Worm (Caenorhabditis elegans): ENCODE data around the gene Y116A8C.23.

The Y116A8C.23 gene

ce11 chrIV:17100628-17101338 lies 47.4 kb downstream of the Y116A8C.23 start:
- TF ChIP-seq snu-23 (GFP tag; optimal IDR thresholded peaks at IDR 0.05) (peak; percentile 42), ets-5 (GFP tag; IDR thresholded peaks at IDR 0.05) (no peak), lin-35 (GFP tag; optimal IDR thresholded peaks at IDR 0.05) (peak in 1 of 2 experiments; percentile 15), mep-1 (tag; optimal IDR thresholded peaks at IDR 0.05) (no peak), mab-9 (GFP tag; IDR thresholded peaks at IDR 0.05) (no peak), rnt-1 (tag; optimal IDR thresholded peaks at IDR 0.05) (peak; percentile 36), lin-13 (GFP tag; optimal IDR thresholded peaks at IDR 0.05) (no peak), nhr-19 (GFP tag; conservative IDR thresholded peaks at IDR 0.05) (peak; percentile 34; the same call in 1 of the 2 replicates), fkh-8 (tag; optimal IDR thresholded peaks at IDR 0.05) (no peak), ztf-11 (tag; optimal IDR thresholded peaks at IDR 0.05) (no peak), hpl-2 (GFP tag; optimal IDR thresholded peaks at IDR 0.05) (no peak), nhr-71 (tag; optimal IDR thresholded peaks at IDR 0.05) (peak; percentile 17), nhr-20 (tag; optimal IDR thresholded peaks at IDR 0.05) (no peak), mef-2 (tag; optimal IDR thresholded peaks at IDR 0.05) (no peak), lsy-2 (tag; optimal IDR thresholded peaks at IDR 0.05) (peak in 1 of 2 experiments; percentile 11), dpl-1 (GFP tag; optimal IDR thresholded peaks at IDR 0.05) (no peak)

- no peak for TF ChIP-seq efl-1 (optimal IDR thresholded peaks at IDR 0.05)
- TF ChIP-seq efl-1 (GFP tag; optimal IDR thresholded peaks at IDR 0.05 in 1 of 2), result peak in 1 of 2 experiments; percentile 29
- no peak for TF ChIP-seq nhr-85 (tag)
- no peak for TF ChIP-seq jun-1 (tag; optimal IDR thresholded peaks at IDR 0.05)
- no peak for TF ChIP-seq ceh-82 (tag; optimal IDR thresholded peaks at IDR 0.05)
Observed at ce11 chrIV:17103116-17103515, 49.8 kb downstream of the Y116A8C.23 start.

- no peak for TF ChIP-seq lsy-2 (tag; optimal IDR thresholded peaks at IDR 0.05)
- TF ChIP-seq lin-15B (tag; optimal IDR thresholded peaks at IDR 0.05), result no peak
- TF ChIP-seq nhr-85 (tag), result peak; percentile 30
- no peak for TF ChIP-seq nhr-84 (tag; optimal IDR thresholded peaks at IDR 0.05)
Observed at ce11 chrIV:17103615-17104014, 50.3 kb downstream of the Y116A8C.23 start, which contains the start of gene Y116A8C.30. Gene Y116A8C.30 (minus strand): TSS chrIV:17103715.

- peak; percentile 17 to 22 for TF ChIP-seq efl-1 (optimal IDR thresholded peaks at IDR 0.05)
- TF ChIP-seq efl-1 (GFP tag; optimal IDR thresholded peaks at IDR 0.05 in 1 of 2), result peak in 1 of 2 experiments; percentile 72
- TF ChIP-seq unc-62 (GFP tag; optimal IDR thresholded peaks at IDR 0.05), result no peak
- peak in 2 of 3 experiments; percentile 20 to 38 for TF ChIP-seq dpl-1 (GFP tag; optimal IDR thresholded peaks at IDR 0.05)
- no peak for TF ChIP-seq skn-1 (tag; optimal IDR thresholded peaks at IDR 0.05)
- TF ChIP-seq hlh-17 (GFP tag; optimal IDR thresholded peaks at IDR 0.05; ENCODE audit: borderline replicate concordance), result no peak
Observed at ce11 chrIV:17104157-17104872, 51.0 kb downstream of the Y116A8C.23 start.

Measured in whole organism, L1 larva.